Fruit fly (Drosophila melanogaster): ENCODE data around the gene Atg16.
A peak's percentile ranks its signal among the peaks of the same experiment; 100 is the strongest.

Gene Atg16

dm6 chr3R:29786016-29786996, 48.6 kb downstream of the Atg16 start:
- TF ChIP-seq salr (GFP tag; optimal IDR thresholded peaks at IDR 0.05) (no peak), Gug (GFP tag; IDR thresholded peaks at IDR 0.05) (peak; percentile 61), lz (GFP tag; optimal IDR thresholded peaks at IDR 0.05) (peak; percentile 77), Sox102F (GFP tag; optimal IDR thresholded peaks at IDR 0.05) (peak; percentile 76), cyc (GFP tag; optimal IDR thresholded peaks at IDR 0.05) (peak; percentile 92), CG6163 (GFP tag; IDR thresholded peaks at IDR 0.05) (peak; percentile 91), fkh (GFP tag; optimal IDR thresholded peaks at IDR 0.05) (no peak), CG11902 (GFP tag; optimal IDR thresholded peaks at IDR 0.05) (peak; percentile 85), CG34406 (GFP tag; optimal IDR thresholded peaks at IDR 0.05) (peak; percentile 49), net (GFP tag; optimal IDR thresholded peaks at IDR 0.05) (peak; percentile 38), Blimp-1 (GFP tag; optimal IDR thresholded peaks at IDR 0.05) (peak; percentile 64), acj6 (GFP tag; optimal IDR thresholded peaks at IDR 0.05) (peak; percentile 55), svp (GFP tag) (peak; percentile 98), eg (GFP tag; IDR thresholded peaks at IDR 0.05) (peak; percentile 69), CG11294 (GFP tag; IDR thresholded peaks at IDR 0.05) (peak; percentile 62), CG6792 (GFP tag; optimal IDR thresholded peaks at IDR 0.05) (peak; percentile 58), CG6808 (GFP tag; optimal IDR thresholded peaks at IDR 0.05) (peak; percentile 32), Sox15 (GFP tag; optimal IDR thresholded peaks at IDR 0.05) (peak; percentile 20), pdm3 (GFP tag; optimal IDR thresholded peaks at IDR 0.05) (peak; percentile 60), esn (GFP tag; optimal IDR thresholded peaks at IDR 0.05) (peak; percentile 84), CG6276 (GFP tag; optimal IDR thresholded peaks at IDR 0.05) (peak; percentile 46), Met (GFP tag; optimal IDR thresholded peaks at IDR 0.05) (peak; percentile 95), CG7368 (GFP tag; optimal IDR thresholded peaks at IDR 0.05) (peak; percentile 74), CG8119 (GFP tag; IDR thresholded peaks at IDR 0.05) (peak; percentile 69), spab (GFP tag; optimal IDR thresholded peaks at IDR 0.05) (peak; percentile 53), CG11762 (GFP tag; optimal IDR thresholded peaks at IDR 0.05; ENCODE audit: insufficient read depth) (peak; percentile 82), CG16779 (tag; optimal IDR thresholded peaks at IDR 0.05) (peak; percentile 24), dac (GFP tag; optimal IDR thresholded peaks at IDR 0.05) (no peak), OdsH (GFP tag; optimal IDR thresholded peaks at IDR 0.05) (peak; percentile 46), CG9139 (GFP tag; optimal IDR thresholded peaks at IDR 0.05) (no peak), CG4318 (GFP tag; optimal IDR thresholded peaks at IDR 0.05) (no peak), Sox14 (GFP tag; optimal IDR thresholded peaks at IDR 0.05) (peak; percentile 55), topi (GFP tag; optimal IDR thresholded peaks at IDR 0.05) (peak; percentile 95), fd59A (GFP tag; optimal IDR thresholded peaks at IDR 0.05) (no peak), Lpt (GFP tag; optimal IDR thresholded peaks at IDR 0.05) (peak; percentile 63), CG10669 (GFP tag; optimal IDR thresholded peaks at IDR 0.05) (peak; percentile 66), CG8632 (GFP tag; optimal IDR thresholded peaks at IDR 0.05) (no peak), Hr38 (GFP tag; optimal IDR thresholded peaks at IDR 0.05) (no peak), CG3032 (tag; optimal IDR thresholded peaks at IDR 0.05) (peak; percentile 28), dsx (GFP tag; optimal IDR thresholded peaks at IDR 0.05; ENCODE audit: poor library complexity, severe bottlenecking) (peak; percentile 73), CG15336 (GFP tag; IDR thresholded peaks at IDR 0.05) (peak; percentile 64), CG32006 (GFP tag; optimal IDR thresholded peaks at IDR 0.05) (peak; percentile 24), CG8319 (GFP tag; optimal IDR thresholded peaks at IDR 0.05) (peak; percentile 39), CG10631 (GFP tag; optimal IDR thresholded peaks at IDR 0.05) (no peak), Eip78C (GFP tag) (peak; percentile 97), vri (GFP tag; optimal IDR thresholded peaks at IDR 0.05) (peak; percentile 65), CG1621 (tag; optimal IDR thresholded peaks at IDR 0.05) (no peak), CG31627 (GFP tag; optimal IDR thresholded peaks at IDR 0.05) (peak; percentile 69), fd85E (GFP tag; optimal IDR thresholded peaks at IDR 0.05) (peak; percentile 59), Hr39 (GFP tag; optimal IDR thresholded peaks at IDR 0.05) (peak; percentile 79)
